Worm (Caenorhabditis elegans): Measurements from ENCODE around the gene kvs-4.

The kvs-4 gene

ce11 chrIII:11066691-11067090 lies 54.3 kb downstream of the kvs-4 start (continued):
- TF ChIP-seq saeg-2 (GFP tag; IDR thresholded peaks at IDR 0.05) (peak; percentile 71; the same call in 1 of the 2 replicates), ceh-44 (GFP tag; IDR thresholded peaks at IDR 0.05) (peak; percentile 71; the same call in 1 of the 2 replicates), zag-1 (tag; optimal IDR thresholded peaks at IDR 0.05) (no peak), zip-2 (tag; optimal IDR thresholded peaks at IDR 0.05) (peak; percentile 80), lin-38 (GFP tag; IDR thresholded peaks at IDR 0.05) (peak; percentile 91), ZK546.5 (tag; optimal IDR thresholded peaks at IDR 0.05) (no peak), lir-3 (tag; optimal IDR thresholded peaks at IDR 0.05) (peak; percentile 32), D1046.2 (GFP tag; IDR thresholded peaks at IDR 0.05) (peak; percentile 78; the same call in 1 of the 2 replicates), nhr-102 (tag; optimal IDR thresholded peaks at IDR 0.05) (peak; percentile 71), spr-3 (GFP tag; optimal IDR thresholded peaks at IDR 0.05) (peak; percentile 82), madf-9 (GFP tag; conservative IDR thresholded peaks at IDR 0.05) (peak; percentile 90), dmd-9 (GFP tag; IDR thresholded peaks at IDR 0.05) (peak; percentile 88), skn-1 (tag; optimal IDR thresholded peaks at IDR 0.05) (no peak), T26A8.4 (GFP tag; IDR thresholded peaks at IDR 0.05) (peak; percentile 95), mxl-2 (GFP tag; conservative IDR thresholded peaks at IDR 0.05) (0 out of 2 replicates have a peak, but pooled peaks have one; percentile 14), T20F7.1 (GFP tag; optimal IDR thresholded peaks at IDR 0.05) (no peak), gei-8 (GFP tag; optimal IDR thresholded peaks at IDR 0.05) (peak; percentile 74), dpl-1 (GFP tag; optimal IDR thresholded peaks at IDR 0.05) (peak; percentile 72), nhr-237 (tag; optimal IDR thresholded peaks at IDR 0.05) (no peak), aha-1 (tag) (peak; percentile 98), Y5F2A.4 (GFP tag; optimal IDR thresholded peaks at IDR 0.05) (peak; percentile 43), ama-1 (optimal IDR thresholded peaks at IDR 0.05) (peak; percentile 56), nhr-48 (tag; optimal IDR thresholded peaks at IDR 0.05) (peak; percentile 61), lim-7 (GFP tag; IDR thresholded peaks at IDR 0.05) (peak; percentile 89), nhr-10 (tag; optimal IDR thresholded peaks at IDR 0.05) (no peak), dmd-6 (GFP tag; IDR thresholded peaks at IDR 0.05) (peak; percentile 85), snpc-4 (tag; optimal IDR thresholded peaks at IDR 0.05) (no peak), daf-19 (GFP tag; conservative IDR thresholded peaks at IDR 0.05) (no peak), F10B5.3 (tag; optimal IDR thresholded peaks at IDR 0.05) (peak; percentile 40), rbr-2 (tag; optimal IDR thresholded peaks at IDR 0.05) (peak; percentile 85), duxl-1 (tag; optimal IDR thresholded peaks at IDR 0.05; ENCODE audit: poor library complexity) (peak; percentile 79), lin-13 (GFP tag; optimal IDR thresholded peaks at IDR 0.05) (peak; percentile 49), F49E8.2 (tag; optimal IDR thresholded peaks at IDR 0.05; ENCODE audit: borderline replicate concordance) (peak; percentile 60), fos-1 (tag; optimal IDR thresholded peaks at IDR 0.05) (no peak), egl-43 (GFP tag; IDR thresholded peaks at IDR 0.05) (peak; percentile 95), nhr-42 (GFP tag; IDR thresholded peaks at IDR 0.05) (peak; percentile 73), php-3 (GFP tag; IDR thresholded peaks at IDR 0.05) (peak; percentile 82), nhr-41 (GFP tag; IDR thresholded peaks at IDR 0.05) (peak; percentile 61; the same call in 1 of the 2 replicates), ceh-82 (tag; optimal IDR thresholded peaks at IDR 0.05) (no peak), zip-11 (GFP tag; IDR thresholded peaks at IDR 0.05) (peak; percentile 10; the same call in 1 of the 2 replicates), hlh-30 (tag; optimal IDR thresholded peaks at IDR 0.05; ENCODE audit: insufficient read depth) (peak; percentile 76), pqm-1 (tag; optimal IDR thresholded peaks at IDR 0.05) (no peak), mdt-29 (GFP tag; IDR thresholded peaks at IDR 0.05) (peak; percentile 82)

ce11 chrIII:11068553-11068952 lies 56.2 kb downstream of the kvs-4 start, which contains the start of gene W09D6.1:
TSS of gene W09D6.1 (plus strand) at chrIII:11068853.
- no peak for TF ChIP-seq dmd-9 (GFP tag; IDR thresholded peaks at IDR 0.05)
- no peak for TF ChIP-seq lin-29 (GFP tag; IDR thresholded peaks at IDR 0.05)
- TF ChIP-seq vab-7 (GFP tag; IDR thresholded peaks at IDR 0.05), result no peak
- TF ChIP-seq fkh-10 (GFP tag; optimal IDR thresholded peaks at IDR 0.05), result no peak
- TF ChIP-seq hif-1 (tag; optimal IDR thresholded peaks at IDR 0.05), result no peak
- no peak for TF ChIP-seq nhr-48 (tag; optimal IDR thresholded peaks at IDR 0.05)
- TF ChIP-seq lin-13 (GFP tag; optimal IDR thresholded peaks at IDR 0.05), result no peak
- no peak for TF ChIP-seq fos-1 (tag; optimal IDR thresholded peaks at IDR 0.05)
- no peak for TF ChIP-seq dpl-1 (GFP tag; optimal IDR thresholded peaks at IDR 0.05)
- no peak for TF ChIP-seq tag-97 (GFP tag; IDR thresholded peaks at IDR 0.05)
- no peak for TF ChIP-seq madf-9 (GFP tag; conservative IDR thresholded peaks at IDR 0.05)
- TF ChIP-seq nhr-25 (tag; optimal IDR thresholded peaks at IDR 0.05; ENCODE audit: borderline replicate concordance, insufficient read depth), result no peak
